Worm (Caenorhabditis elegans) whole organism, early embryonic: ENCODE measurements around the gene spt-4.
"Not testable (repeated sequence)": the region's sequence is repeated elsewhere in the genome, so short reads cannot be mapped to it uniquely, and the experiment has no call there.

Source experiments
- ama-1 ChIP-seq: fragments of 150-350 bp; optimal IDR thresholded peaks from 2 replicates; lab custom pipeline; 2014
- ceh-13 ChIP-seq: fragments of 200-800 bp; sonication (Bioruptor generic); optimal IDR thresholded peaks from 2 replicates; lab custom pipeline; 2018; ENCODE audit warnings: mild to moderate bottlenecking, missing genetic modification characterization, missing compliant biosample characterization
- ceh-36 ChIP-seq: sonication (generic microtip); optimal IDR thresholded peaks from 2 replicates; lab custom pipeline; 2016; ENCODE audit warnings: missing genetic modification characterization, inconsistent platforms, missing compliant biosample characterization
- flt-1 ChIP-seq: fragments of 200-800 bp; sonication (Bioruptor generic); IDR thresholded peaks from 2 replicates; pipeline ENCODE4 v1.3.6; 2022; ENCODE audit warnings: missing genetic modification characterization, missing compliant biosample characterization
- hmbx-1 ChIP-seq: sonication (generic microtip); optimal IDR thresholded peaks from 2 replicates; lab custom pipeline; 2016; ENCODE audit warnings: mild to moderate bottlenecking, missing genetic modification characterization, missing compliant biosample characterization
- pes-1 ChIP-seq: fragments of 200-800 bp; sonication (Bioruptor generic); IDR thresholded peaks from 2 replicates; pipeline ENCODE4 v1.3.6; 2022; ENCODE audit warnings: missing genetic modification reagents, missing genetic modification characterization, missing compliant biosample characterization
- scrt-1 ChIP-seq: fragments of 200-800 bp; sonication (Bioruptor generic); IDR thresholded peaks from 2 replicates; pipeline ENCODE4 v1.3.6; 2022; ENCODE audit warnings: missing genetic modification characterization, missing compliant biosample characterization
- sea-1 ChIP-seq: fragments of 200-800 bp; sonication (Bioruptor generic); conservative IDR thresholded peaks from 2 replicates; pipeline ENCODE4 v1.3.6; 2022; ENCODE audit warnings: missing genetic modification characterization, missing compliant biosample characterization

- TF ChIP-seq ama-1; pes-1 (GFP tag; lab: Robert Waterston, UW); hmbx-1; sea-1 (GFP tag; lab: Robert Waterston, UW); ceh-13 (GFP tag; lab: Kevin White, UChicago); flt-1 (GFP tag; lab: Robert Waterston, UW); ceh-36 (tag; lab: Kevin White, UChicago); scrt-1 (GFP tag; lab: Robert Waterston, UW): not testable (repeated sequence)
These were observed 27.5 kb upstream of the spt-4 start, which contains the start of gene C29F9.8 for ce11 chrIII:97018-97417.
